Comparison of ENCODE assay signal across 3 worm cellular contexts in the genomic region with DNA sequence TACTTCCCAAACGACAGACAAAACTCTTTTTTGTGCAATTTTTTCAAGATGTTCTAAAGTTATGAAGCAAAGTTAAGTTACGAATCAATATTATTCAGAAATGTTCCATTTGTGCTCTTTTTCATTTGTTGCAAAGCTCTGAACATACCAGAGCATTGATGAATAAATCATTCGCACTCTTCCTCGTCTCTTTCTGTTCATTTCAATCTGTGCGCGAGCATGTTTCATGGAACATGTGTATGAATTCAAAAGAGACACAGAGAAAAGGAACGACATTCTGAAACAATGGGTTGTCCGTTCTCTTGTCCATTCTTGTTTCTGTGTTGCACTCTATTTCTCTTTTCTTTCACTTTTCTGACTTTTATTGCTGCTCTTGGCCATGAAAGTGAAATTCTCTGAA.
A peak's percentile ranks its signal among the peaks of the same experiment; 100 is the strongest.
TF ChIP-seq lines count a peak whose summit lies in the region.

No protein-coding gene starts in this region.

TF ChIP-seq in whole organism, L2 larva, 48 proteins besides CTCF, POLR2A, EP300 and RAD21:
- TF ChIP-seq lin-13 (GFP tag; optimal IDR thresholded peaks at IDR 0.05; lab: Kevin White, UChicago) (no peak), peb-1 (tag; optimal IDR thresholded peaks at IDR 0.05; lab: Kevin White, UChicago) (no peak), unc-55 (GFP tag; optimal IDR thresholded peaks at IDR 0.05; lab: Kevin White, UChicago) (no peak), C34F6.9 (tag; optimal IDR thresholded peaks at IDR 0.05; lab: Kevin White, UChicago) (peak; percentile 1)
TF ChIP-seq in whole organism, L2 larva: peak in this region for 1.

TF ChIP-seq in whole organism, L4 larva, 104 proteins besides CTCF, POLR2A, EP300 and RAD21:
- TF ChIP-seq dve-1 (tag; optimal IDR thresholded peaks at IDR 0.05; lab: Kevin White, UChicago; ENCODE audit: insufficient read depth) = no peak
- peak in 1 of 2 experiments; percentile 94 for TF ChIP-seq unc-62 (GFP tag; optimal IDR thresholded peaks at IDR 0.05 in 1 of 2; lab: Kevin White, UChicago)
- TF ChIP-seq unc-62 (tag; optimal IDR thresholded peaks at IDR 0.05; lab: Kevin White, UChicago) = no peak
- peak; percentile 99 for TF ChIP-seq aha-1 (tag; lab: Kevin White, UChicago)

TF ChIP-seq in whole organism, late embryonic, 69 proteins besides CTCF, POLR2A, EP300 and RAD21:
- TF ChIP-seq ceh-45 (GFP tag; IDR thresholded peaks at IDR 0.05; lab: Robert Waterston, UW) (no peak), ceh-31 (tag; optimal IDR thresholded peaks at IDR 0.05; lab: Kevin White, UChicago) (peak; percentile 11)
TF ChIP-seq in whole organism, late embryonic: peak in this region for 1.
